Worm (Caenorhabditis elegans) whole organism, young adult: ENCODE data around the gene T01B7.5.
A peak's percentile ranks its signal among the peaks of the same experiment; 100 is the strongest.

Experiments
- B0019.2 ChIP-seq: fragments of 200-800 bp; sonication (Bioruptor generic); conservative IDR thresholded peaks from 2 replicates; pipeline ENCODE4 v1.3.6; 2022; ENCODE audit warnings: missing genetic modification reagents, missing genetic modification characterization, missing compliant biosample characterization
- B0035.1 ChIP-seq: sonication (generic microtip); optimal IDR thresholded peaks from 2 replicates; lab custom pipeline; 2016; ENCODE audit warnings: missing genetic modification characterization, mild to moderate bottlenecking, missing compliant biosample characterization, missing genotype, missing genetic modification reagents
- C17E4.6 ChIP-seq: fragments of 200-800 bp; sonication (Bioruptor generic); IDR thresholded peaks from 2 replicates; pipeline ENCODE4 v1.3.6; 2022; ENCODE audit warnings: missing genetic modification reagents, missing genetic modification characterization, missing compliant biosample characterization
- F22D6.2 ChIP-seq: sonication (generic microtip); optimal IDR thresholded peaks from 2 replicates; lab custom pipeline; 2016; ENCODE audit warnings: mild to moderate bottlenecking, missing genetic modification characterization, missing compliant biosample characterization
- F33H1.4 ChIP-seq: fragments of 200-800 bp; sonication (Bioruptor generic); IDR thresholded peaks from 2 replicates; pipeline ENCODE4 v1.3.6; 2022; ENCODE audit warnings: missing genetic modification reagents, missing genetic modification characterization, missing compliant biosample characterization
- F37B4.10 ChIP-seq: fragments of 200-800 bp; sonication (Bioruptor generic); IDR thresholded peaks from 2 replicates; pipeline ENCODE4 v1.3.6; 2022; ENCODE audit warnings: missing genetic modification characterization, missing compliant biosample characterization
- K11D2.4 ChIP-seq: fragments of 200-800 bp; sonication (Bioruptor generic); IDR thresholded peaks from 2 replicates; pipeline ENCODE4 v1.3.6; 2022; ENCODE audit warnings: missing genetic modification reagents, missing genetic modification characterization, missing compliant biosample characterization
- T07F8.4 ChIP-seq: sonication (generic microtip); optimal IDR thresholded peaks from 2 replicates; lab custom pipeline; 2016; ENCODE audit warnings: mild to moderate bottlenecking, missing genetic modification characterization, moderate library complexity, missing compliant biosample characterization
- T26A5.8 ChIP-seq: sonication (generic microtip); optimal IDR thresholded peaks from 2 replicates; lab custom pipeline; 2016; ENCODE audit warnings: missing genetic modification characterization, missing compliant biosample characterization
- Y53F4B.3 ChIP-seq: fragments of 200-800 bp; sonication (Bioruptor generic); IDR thresholded peaks from 2 replicates; pipeline ENCODE4 v1.3.6; 2022; ENCODE audit warnings: missing genetic modification reagents, missing genetic modification characterization, missing compliant biosample characterization
- Y53G8AR.9 ChIP-seq: fragments of 200-800 bp; sonication (Bioruptor generic); conservative IDR thresholded peaks from 2 replicates; pipeline ENCODE4 v1.3.6; 2022; ENCODE audit warnings: missing genetic modification reagents, missing genetic modification characterization, missing compliant biosample characterization
- akir-1 ChIP-seq: fragments of 200-800 bp; sonication (Bioruptor generic); optimal IDR thresholded peaks from 2 replicates; lab custom pipeline; 2018; ENCODE audit warnings: mild to moderate bottlenecking, missing genetic modification characterization, moderate library complexity, missing compliant biosample characterization
- aptf-2 ChIP-seq: fragments of 200-800 bp; sonication (Bioruptor generic); conservative IDR thresholded peaks from 2 replicates; pipeline ENCODE4 v1.3.6; 2022; ENCODE audit warnings: missing genetic modification reagents, missing genetic modification characterization, missing compliant biosample characterization
- atf-7 ChIP-seq: sonication (generic microtip); optimal IDR thresholded peaks from 2 replicates; lab custom pipeline; 2017; ENCODE audit warnings: mild to moderate bottlenecking, missing genetic modification characterization, missing compliant biosample characterization
- attf-5 ChIP-seq: fragments of 200-800 bp; sonication (Bioruptor generic); optimal IDR thresholded peaks from 2 replicates; lab custom pipeline; 2018; ENCODE audit warnings: mild to moderate bottlenecking, missing genetic modification characterization, missing compliant biosample characterization
- ceh-58 ChIP-seq: fragments of 200-800 bp; sonication (Bioruptor generic); IDR thresholded peaks from 2 replicates; pipeline ENCODE4 v1.3.6; 2022; ENCODE audit warnings: missing genetic modification characterization, missing compliant biosample characterization
- dox-1 ChIP-seq: fragments of 200-800 bp; sonication (Bioruptor generic); IDR thresholded peaks from 2 replicates; pipeline ENCODE4 v1.3.6; 2022; ENCODE audit warnings: missing genetic modification reagents, missing genetic modification characterization, missing compliant biosample characterization
- efl-1 ChIP-seq: fragments of 150-350 bp; optimal IDR thresholded peaks from 2 replicates; lab custom pipeline; 2014; ENCODE audit warnings: missing biosample characterization, missing genetic modification reagents, missing genetic modification characterization
- egl-18 ChIP-seq: fragments of 200-800 bp; sonication (Bioruptor generic); IDR thresholded peaks from 2 replicates; pipeline ENCODE4 v1.3.6; 2022; ENCODE audit warnings: missing genetic modification reagents, missing genetic modification characterization, missing compliant biosample characterization
- egl-44 ChIP-seq: fragments of 200-800 bp; sonication (Bioruptor generic); IDR thresholded peaks from 2 replicates; pipeline ENCODE4 v1.3.6; 2022; ENCODE audit warnings: missing genetic modification reagents, missing genetic modification characterization, missing compliant biosample characterization
- egrh-3 ChIP-seq: fragments of 200-800 bp; sonication (Bioruptor generic); IDR thresholded peaks from 2 replicates; pipeline ENCODE4 v1.3.6; 2022; ENCODE audit warnings: missing genetic modification reagents, missing genetic modification characterization, missing compliant biosample characterization
- ekl-4 ChIP-seq: fragments of 200-800 bp; sonication (Bioruptor generic); IDR thresholded peaks from 2 replicates; pipeline ENCODE4 v1.3.6; 2022; ENCODE audit warnings: missing genetic modification reagents, missing genetic modification characterization, missing compliant biosample characterization
- ets-4 ChIP-seq: fragments of 200-800 bp; sonication (Bioruptor generic); optimal IDR thresholded peaks from 2 replicates; lab custom pipeline; 2018; ENCODE audit warnings: mild to moderate bottlenecking, missing genetic modification characterization, missing compliant biosample characterization
- fkh-3 ChIP-seq: sonication (generic microtip); optimal IDR thresholded peaks from 2 replicates; lab custom pipeline; 2016; ENCODE audit warnings: mild to moderate bottlenecking, missing genetic modification characterization, missing compliant biosample characterization
- hrde-1 ChIP-seq: sonication (generic microtip); optimal IDR thresholded peaks from 2 replicates; lab custom pipeline; 2016; ENCODE audit warnings: missing genetic modification characterization, mild to moderate bottlenecking, missing compliant biosample characterization, moderate library complexity, missing genotype, missing genetic modification reagents, borderline replicate concordance
- hsf-1 ChIP-seq: fragments of 200-800 bp; sonication (Bioruptor generic); IDR thresholded peaks from 2 replicates; pipeline ENCODE4 v1.3.6; 2022; ENCODE audit warnings: missing genetic modification reagents, missing genetic modification characterization, missing compliant biosample characterization
- let-526 ChIP-seq: fragments of 200-800 bp; sonication (Bioruptor generic); IDR thresholded peaks from 2 replicates; pipeline ENCODE4 v1.3.6; 2022; ENCODE audit warnings: missing genetic modification reagents, missing genetic modification characterization, missing compliant biosample characterization
- lir-1 ChIP-seq: fragments of 200-800 bp; sonication (Bioruptor generic); conservative IDR thresholded peaks from 2 replicates; pipeline ENCODE4 v1.3.6; 2022; ENCODE audit warnings: missing genetic modification reagents, missing genetic modification characterization, missing compliant biosample characterization
- madf-3 ChIP-seq: fragments of 200-800 bp; sonication (Bioruptor generic); IDR thresholded peaks from 2 replicates; pipeline ENCODE4 v1.3.6; 2022; ENCODE audit warnings: missing genetic modification reagents, missing genetic modification characterization, missing compliant biosample characterization
- madf-6 ChIP-seq: fragments of 200-800 bp; sonication (Bioruptor generic); IDR thresholded peaks from 2 replicates; pipeline ENCODE4 v1.3.6; 2022; ENCODE audit warnings: missing genetic modification reagents, missing genetic modification characterization, missing compliant biosample characterization
- mel-28 ChIP-seq: sonication (generic microtip); optimal IDR thresholded peaks from 2 replicates; lab custom pipeline; 2016; ENCODE audit warnings: borderline replicate concordance, mild to moderate bottlenecking, missing genetic modification characterization, missing compliant biosample characterization
- mes-4 ChIP-seq: sonication (generic microtip); optimal IDR thresholded peaks from 2 replicates; lab custom pipeline; 2016; ENCODE audit warnings: missing genotype, missing genetic modification characterization, missing compliant biosample characterization
- mxl-1 ChIP-seq: sonication (generic microtip); optimal IDR thresholded peaks from 2 replicates; lab custom pipeline; 2016; ENCODE audit warnings: missing genetic modification characterization, missing compliant biosample characterization
- nfya-2 ChIP-seq: fragments of 200-800 bp; sonication (Bioruptor generic); IDR thresholded peaks from 2 replicates; pipeline ENCODE4 v1.3.6; 2022; ENCODE audit warnings: missing genetic modification reagents, missing genetic modification characterization, missing compliant biosample characterization
- nhr-179 ChIP-seq: sonication (generic microtip); optimal IDR thresholded peaks from 2 replicates; lab custom pipeline; 2016; ENCODE audit warnings: mild to moderate bottlenecking, missing genetic modification characterization, missing compliant biosample characterization
- nhr-27 ChIP-seq: fragments of 200-800 bp; sonication (Bioruptor generic); optimal IDR thresholded peaks from 2 replicates; lab custom pipeline; 2018; ENCODE audit warnings: mild to moderate bottlenecking, missing genetic modification characterization, moderate library complexity, missing compliant biosample characterization
- nhr-90 ChIP-seq: sonication (generic microtip); optimal IDR thresholded peaks from 2 replicates; lab custom pipeline; 2016; ENCODE audit warnings: missing genotype, mild to moderate bottlenecking, missing genetic modification characterization, missing compliant biosample characterization
- rcor-1 ChIP-seq: fragments of 200-800 bp; sonication (Bioruptor generic); IDR thresholded peaks from 2 replicates; pipeline ENCODE4 v1.3.6; 2022; ENCODE audit warnings: missing genetic modification reagents, missing genetic modification characterization, missing compliant biosample characterization
- rpc-1 ChIP-seq, 2 experiments: fragments of 150-350 bp in 1 of 2; sonication (generic microtip) in 1 of 2; optimal IDR thresholded peaks; 2 replicates each; lab custom pipeline; 2014 to 2018; ENCODE audit warnings: missing biosample characterization in 1 of 2, missing genetic modification characterization in 1 of 2, missing genetic modification reagents in 1 of 2, missing genotype in 1 of 2
- sea-2 ChIP-seq: fragments of 200-800 bp; sonication (Bioruptor generic); IDR thresholded peaks from 2 replicates; pipeline ENCODE4 v1.3.6; 2022; ENCODE audit warnings: missing genetic modification characterization, missing compliant biosample characterization
- snpc-1.3 ChIP-seq: sonication (generic microtip); optimal IDR thresholded peaks from 2 replicates; lab custom pipeline; 2017; ENCODE audit warnings: missing genetic modification characterization, mild to moderate bottlenecking, missing compliant biosample characterization, antibody characterized with exemption, moderate library complexity, missing genotype, missing genetic modification reagents; ENCODE audit not compliant: insufficient read depth
- snpc-4 ChIP-seq, 5 experiments: fragments of 150-350 bp in 1 of 5; sonication (generic microtip) in 4 of 5; optimal IDR thresholded peaks; 2 replicates each; lab custom pipeline; 2014 to 2018; ENCODE audit warnings: missing genetic modification characterization in 5 of 5, missing biosample characterization in 3 of 5, antibody characterized with exemption in 2 of 5, mild to moderate bottlenecking in 2 of 5, missing compliant biosample characterization in 2 of 5, missing genotype in 2 of 5, moderate library complexity in 2 of 5, missing genetic modification reagents in 1 of 5
- unc-62 ChIP-seq: fragments of 150-350 bp; optimal IDR thresholded peaks from 2 replicates; lab custom pipeline; 2014; ENCODE audit warnings: missing biosample characterization, missing genetic modification reagents, missing genetic modification characterization
- zfh-2 ChIP-seq: fragments of 200-800 bp; sonication (Bioruptor generic); conservative IDR thresholded peaks from 2 replicates; pipeline ENCODE4 v1.3.6; 2022; ENCODE audit warnings: missing genetic modification reagents, missing genetic modification characterization, missing compliant biosample characterization
- ztf-26 ChIP-seq: sonication (generic microtip); optimal IDR thresholded peaks from 2 replicates; lab custom pipeline; 2017; ENCODE audit warnings: missing genetic modification characterization, missing compliant biosample characterization
- ztf-28 ChIP-seq: fragments of 200-800 bp; sonication (Bioruptor generic); IDR thresholded peaks from 2 replicates; pipeline ENCODE4 v1.3.6; 2022; ENCODE audit warnings: missing genetic modification reagents, missing genetic modification characterization, missing compliant biosample characterization
- ztf-3 ChIP-seq: fragments of 200-800 bp; sonication (Bioruptor generic); optimal IDR thresholded peaks from 2 replicates; lab custom pipeline; 2018; ENCODE audit warnings: mild to moderate bottlenecking, missing genetic modification characterization, missing compliant biosample characterization

T01B7.5 gene

ce11 chrII:8746298-8746775, 29.7 kb downstream of the T01B7.5 start (continued):
- no peak for TF ChIP-seq sea-2
- TF ChIP-seq ekl-4 = no peak; the same call in 1 of the 2 replicates
- 0 out of 2 replicates have a peak, but pooled peaks have one; percentile 16 for TF ChIP-seq egl-44 (GFP tag; lab: Robert Waterston, UW)
- TF ChIP-seq fkh-3 (tag; lab: Kevin White, UChicago) = peak; percentile 31
- TF ChIP-seq F37B4.10 (GFP tag; lab: Robert Waterston, UW) = 0 out of 2 replicates have a peak, but pooled peaks have one; percentile 48
- TF ChIP-seq T26A5.8 = peak; percentile 45
- TF ChIP-seq egrh-3 (GFP tag; lab: Robert Waterston, UW) = no peak
- TF ChIP-seq efl-1 (GFP tag; lab: Kevin White, UChicago) = no peak
- TF ChIP-seq ets-4 = peak; percentile 70
- TF ChIP-seq rpc-1 (optimal IDR thresholded peaks at IDR 0.05; lab: Kevin White, UChicago) = no peak
- no peak for TF ChIP-seq rpc-1 (tag; optimal IDR thresholded peaks at IDR 0.05; lab: Kevin White, UChicago)
- no peak for TF ChIP-seq lir-1 (GFP tag; lab: Robert Waterston, UW)
- peak; percentile 44; the same call in 1 of the 2 replicates for TF ChIP-seq let-526
- no peak for TF ChIP-seq nhr-27 (tag; lab: Kevin White, UChicago)
- peak; percentile 52; the same call in 1 of the 2 replicates for TF ChIP-seq dox-1 (GFP tag; lab: Robert Waterston, UW)
- TF ChIP-seq ztf-3 (GFP tag; lab: Kevin White, UChicago) = no peak
- no peak; the same call in 1 of the 2 replicates for TF ChIP-seq ceh-58 (GFP tag; lab: Robert Waterston, UW)
- peak; percentile 29 for TF ChIP-seq attf-5 (GFP tag; lab: Kevin White, UChicago)
- no peak for TF ChIP-seq unc-62 (GFP tag; lab: Kevin White, UChicago)
- TF ChIP-seq nhr-179 (tag; lab: Kevin White, UChicago) = no peak
- peak; percentile 50; the same call in 1 of the 2 replicates for TF ChIP-seq aptf-2 (GFP tag; lab: Robert Waterston, UW)
- TF ChIP-seq madf-3 (GFP tag; lab: Robert Waterston, UW) = peak; percentile 64; the same call in 1 of the 2 replicates
- TF ChIP-seq B0035.1 = no peak
- no peak for TF ChIP-seq T07F8.4 (tag; lab: Kevin White, UChicago)
- TF ChIP-seq madf-6 = no peak
- TF ChIP-seq atf-7 (tag; lab: Kevin White, UChicago) = no peak
- TF ChIP-seq F22D6.2 (tag; lab: Kevin White, UChicago) = no peak
- no peak; the same call in 1 of the 2 replicates for TF ChIP-seq Y53F4B.3
- TF ChIP-seq mes-4 (tag; lab: Kevin White, UChicago) = no peak
- TF ChIP-seq ztf-26 (tag; lab: Kevin White, UChicago) = peak; percentile 47
- TF ChIP-seq hsf-1 = no peak
- no peak for TF ChIP-seq snpc-4 (GFP tag; optimal IDR thresholded peaks at IDR 0.05; lab: Kevin White, UChicago)
- no peak for TF ChIP-seq snpc-4 (tag; optimal IDR thresholded peaks at IDR 0.05; lab: Kevin White, UChicago)
- TF ChIP-seq akir-1 (GFP tag; lab: Kevin White, UChicago) = no peak
- TF ChIP-seq nhr-90 = no peak
- no peak for TF ChIP-seq nfya-2
- no peak for TF ChIP-seq egl-18 (GFP tag; lab: Robert Waterston, UW)
- TF ChIP-seq B0019.2 (GFP tag; lab: Robert Waterston, UW) = no peak
- peak; percentile 79; the same call in 1 of the 2 replicates for TF ChIP-seq Y53G8AR.9 (GFP tag; lab: Robert Waterston, UW)
- no peak for TF ChIP-seq C17E4.6
- no peak for TF ChIP-seq hrde-1 (tag; lab: Kevin White, UChicago)
- no peak for TF ChIP-seq snpc-1.3
- TF ChIP-seq mel-28 = no peak
- TF ChIP-seq K11D2.4 (GFP tag; lab: Robert Waterston, UW) = peak; percentile 44
- no peak for TF ChIP-seq rcor-1 (GFP tag; lab: Robert Waterston, UW)
- no peak for TF ChIP-seq ztf-28
- no peak for TF ChIP-seq F33H1.4
- TF ChIP-seq zfh-2 (GFP tag; lab: Robert Waterston, UW) = no peak
- no peak for TF ChIP-seq mxl-1 (tag; lab: Kevin White, UChicago)
